Fruit fly (Drosophila melanogaster) whole organism, embryonic: Measurements from ENCODE around the gene CG43085.

Experiments used
- B-H2 ChIP-seq: fragments of 200-800 bp; sonication (Bioruptor generic); optimal IDR thresholded peaks from 2 replicates; lab custom pipeline; 2018; ENCODE audit warnings: missing biosample characterization, mild to moderate bottlenecking, missing genetic modification characterization
- CG10654 ChIP-seq: fragments of 200-800 bp; sonication (Bioruptor generic); optimal IDR thresholded peaks from 2 replicates; lab custom pipeline; 2016; ENCODE audit warnings: missing biosample characterization, missing genetic modification characterization
- CG17186 ChIP-seq: fragments of 200-800 bp; sonication (Bioruptor generic); optimal IDR thresholded peaks from 3 replicates; lab custom pipeline; 2017; ENCODE audit warnings: missing biosample characterization, missing genetic modification reagents, missing genetic modification characterization
- CG17385 ChIP-seq: fragments of 200-800 bp; sonication (Bioruptor generic); optimal IDR thresholded peaks from 3 replicates; lab custom pipeline; 2018; ENCODE audit warnings: missing biosample characterization, mild to moderate bottlenecking, missing genetic modification characterization
- CG17829 ChIP-seq: fragments of 200-800 bp; optimal IDR thresholded peaks from 2 replicates; lab custom pipeline; 2019; ENCODE audit warnings: missing biosample characterization, mild to moderate bottlenecking, missing genetic modification characterization, moderate library complexity
- CG30020 ChIP-seq: fragments of 200-800 bp; optimal IDR thresholded peaks from 2 replicates; lab custom pipeline; 2019; ENCODE audit warnings: missing biosample characterization, mild to moderate bottlenecking, missing genetic modification characterization, moderate library complexity
- CG3163 ChIP-seq: fragments of 200-800 bp; sonication (Bioruptor generic); optimal IDR thresholded peaks from 3 replicates; lab custom pipeline; 2016; ENCODE audit warnings: missing biosample characterization, missing genetic modification characterization
- CG3726 ChIP-seq: fragments of 200-800 bp; sonication (Bioruptor generic); IDR thresholded peaks from 3 replicates; pipeline ENCODE4, ENCODE4 v1.3.6; 2022; ENCODE audit warnings: missing biosample characterization, missing genetic modification characterization
- CG4360 ChIP-seq: fragments of 200-800 bp; sonication (Bioruptor generic); IDR thresholded peaks from 2 replicates; pipeline ENCODE4 v1.3.6; 2022; ENCODE audit warnings: missing biosample characterization, missing genetic modification characterization
- CG4707 ChIP-seq: fragments of 200-800 bp; sonication (Bioruptor generic); optimal IDR thresholded peaks from 2 replicates; lab custom pipeline; 2018; ENCODE audit warnings: missing biosample characterization, mild to moderate bottlenecking, missing genetic modification characterization, moderate library complexity
- CG7271 ChIP-seq: fragments of 200-800 bp; sonication (Bioruptor generic); optimal IDR thresholded peaks from 2 replicates; lab custom pipeline; 2018; ENCODE audit warnings: missing biosample characterization, mild to moderate bottlenecking, missing genetic modification characterization, moderate library complexity
- CG7357 ChIP-seq: fragments of 200-800 bp; sonication (Bioruptor generic); IDR thresholded peaks from 3 replicates; pipeline ENCODE4 v1.3.6; 2022; ENCODE audit warnings: missing biosample characterization, missing genetic modification characterization
- CG8388 ChIP-seq: fragments of 200-800 bp; sonication (Bioruptor generic); optimal IDR thresholded peaks from 2 replicates; lab custom pipeline; 2019; ENCODE audit warnings: missing biosample characterization, mild to moderate bottlenecking, missing genetic modification characterization, moderate library complexity
- CG9727 ChIP-seq: fragments of 200-800 bp; sonication (Bioruptor generic); optimal IDR thresholded peaks from 3 replicates; lab custom pipeline; 2017; ENCODE audit warnings: missing biosample characterization, mild to moderate bottlenecking, missing genetic modification characterization
- CTCF ChIP-seq: fragments of 200-800 bp; sonication (Bioruptor generic); optimal IDR thresholded peaks from 2 replicates; lab custom pipeline; 2017; ENCODE audit warnings: missing biosample characterization, mild to moderate bottlenecking, missing genetic modification characterization, moderate library complexity
- Chrac-16 ChIP-seq: fragments of 200-800 bp; sonication (Bioruptor generic); optimal IDR thresholded peaks from 3 replicates; lab custom pipeline; 2016; ENCODE audit warnings: missing biosample characterization, missing genetic modification characterization
- Dbx ChIP-seq: fragments of 200-800 bp; sonication (Bioruptor generic); IDR thresholded peaks from 3 replicates; pipeline ENCODE4 v1.3.6; 2022; ENCODE audit warnings: missing biosample characterization, missing genetic modification characterization
- Dip3 ChIP-seq: fragments of 200-800 bp; sonication (Bioruptor generic); optimal IDR thresholded peaks from 3 replicates; lab custom pipeline; 2016; ENCODE audit warnings: missing biosample characterization, missing genetic modification characterization
- Fer2 ChIP-seq: fragments of 200-800 bp; sonication (Bioruptor generic); optimal IDR thresholded peaks from 2 replicates; lab custom pipeline; 2018; ENCODE audit warnings: missing biosample characterization, mild to moderate bottlenecking, missing genetic modification characterization, moderate library complexity
- Fer3 ChIP-seq: fragments of 200-800 bp; sonication (Bioruptor generic); optimal IDR thresholded peaks from 2 replicates; lab custom pipeline; 2018; ENCODE audit warnings: missing biosample characterization, mild to moderate bottlenecking, missing genetic modification characterization, moderate library complexity
- HHEX ChIP-seq: fragments of 200-800 bp; sonication (Bioruptor generic); optimal IDR thresholded peaks from 3 replicates; lab custom pipeline; 2017; ENCODE audit warnings: missing biosample characterization, mild to moderate bottlenecking, missing genetic modification characterization, missing genetic modification reagents
- HLHmδ ChIP-seq: fragments of 200-800 bp; sonication (Bioruptor generic); optimal IDR thresholded peaks from 2 replicates; lab custom pipeline; 2018; ENCODE audit warnings: missing biosample characterization, mild to moderate bottlenecking, missing genetic modification characterization, moderate library complexity
- Med ChIP-seq: fragments of 200-800 bp; sonication (Bioruptor generic); peaks from one replicate; lab custom pipeline; 2016; ENCODE audit warnings: missing biosample characterization, missing genetic modification characterization, mild to moderate bottlenecking, inconsistent platforms, moderate library complexity
- Mes4 ChIP-seq: fragments of 200-800 bp; sonication (Bioruptor generic); optimal IDR thresholded peaks from 2 replicates; lab custom pipeline; 2016; ENCODE audit warnings: missing biosample characterization, missing genetic modification characterization
- NC2α ChIP-seq: fragments of 200-800 bp; sonication (Bioruptor generic); optimal IDR thresholded peaks from 2 replicates; lab custom pipeline; 2016; ENCODE audit warnings: missing biosample characterization, missing genetic modification characterization
- NK7.1 ChIP-seq: fragments of 200-800 bp; sonication (Bioruptor generic); optimal IDR thresholded peaks from 3 replicates; lab custom pipeline; 2016; ENCODE audit warnings: missing biosample characterization, missing genetic modification characterization
- Ptx1 ChIP-seq: fragments of 200-800 bp; sonication (Bioruptor generic); IDR thresholded peaks from 2 replicates; pipeline ENCODE4 v1.3.6; 2022; ENCODE audit warnings: missing biosample characterization, missing genetic modification characterization
- Ravus ChIP-seq: fragments of 200-800 bp; sonication (Bioruptor generic); IDR thresholded peaks from 2 replicates; pipeline ENCODE4 v1.3.6; 2022; ENCODE audit warnings: missing biosample characterization, missing genetic modification characterization
- ac ChIP-seq: fragments of 200-800 bp; sonication (Bioruptor generic); optimal IDR thresholded peaks from 3 replicates; lab custom pipeline; 2017; ENCODE audit warnings: missing biosample characterization, mild to moderate bottlenecking, missing genetic modification characterization
- al ChIP-seq: fragments of 200-800 bp; sonication (Bioruptor generic); IDR thresholded peaks from 2 replicates; pipeline ENCODE4 v1.3.6; 2022; ENCODE audit warnings: missing biosample characterization, missing genetic modification characterization
- aop ChIP-seq: fragments of 200-800 bp; sonication (Bioruptor generic); IDR thresholded peaks from 2 replicates; pipeline ENCODE4 v1.3.6; 2022; ENCODE audit warnings: missing biosample characterization, missing genetic modification characterization
- az2 ChIP-seq: fragments of 200-800 bp; sonication (Bioruptor generic); optimal IDR thresholded peaks from 3 replicates; lab custom pipeline; 2016; ENCODE audit warnings: missing biosample characterization, missing genetic modification characterization
- bsh ChIP-seq, 2 experiments: fragments of 200-800 bp; sonication (Bioruptor generic); optimal IDR thresholded peaks; 2 replicates each; lab custom pipeline; 2017 to 2018; ENCODE audit warnings: mild to moderate bottlenecking in 2 of 2, missing biosample characterization in 2 of 2, missing genetic modification characterization in 2 of 2, moderate library complexity in 1 of 2
- danr ChIP-seq: fragments of 200-800 bp; sonication (Bioruptor generic); IDR thresholded peaks from 2 replicates; pipeline ENCODE4 v1.3.6; 2022; ENCODE audit warnings: missing biosample characterization, missing genetic modification characterization
- dati ChIP-seq: fragments of 200-800 bp; sonication (Bioruptor generic); IDR thresholded peaks from 2 replicates; pipeline ENCODE4 v1.3.6; 2022; ENCODE audit warnings: missing biosample characterization, missing genetic modification characterization
- en ChIP-seq: fragments of 200-800 bp; sonication (Bioruptor generic); optimal IDR thresholded peaks from 2 replicates; lab custom pipeline; 2016; ENCODE audit warnings: missing biosample characterization, missing genetic modification characterization
- eyg ChIP-seq: fragments of 200-800 bp; sonication (Bioruptor generic); optimal IDR thresholded peaks from 3 replicates; lab custom pipeline; 2016; ENCODE audit warnings: missing biosample characterization, missing genetic modification characterization
- gro ChIP-seq: fragments of 200-800 bp; sonication (Bioruptor generic); optimal IDR thresholded peaks from 2 replicates; lab custom pipeline; 2016; ENCODE audit warnings: missing biosample characterization, missing genetic modification characterization
- her ChIP-seq: fragments of 200-800 bp; sonication (Bioruptor generic); optimal IDR thresholded peaks from 2 replicates; lab custom pipeline; 2016; ENCODE audit warnings: missing biosample characterization, missing genetic modification characterization
- knrl ChIP-seq: fragments of 200-800 bp; sonication (Bioruptor generic); IDR thresholded peaks from 3 replicates; pipeline ENCODE4 v1.3.6; 2022; ENCODE audit warnings: missing biosample characterization, missing genetic modification characterization; ENCODE audit not compliant: partially characterized antibody
- lbe ChIP-seq: fragments of 200-800 bp; sonication (Bioruptor generic); optimal IDR thresholded peaks from 2 replicates; lab custom pipeline; 2016; ENCODE audit warnings: missing biosample characterization, mild to moderate bottlenecking, missing genetic modification characterization
- mam ChIP-seq: fragments of 200-800 bp; sonication (Bioruptor generic); optimal IDR thresholded peaks from 3 replicates; lab custom pipeline; 2016; ENCODE audit warnings: missing biosample characterization, missing genetic modification characterization
- nerfin-2 ChIP-seq: fragments of 200-800 bp; sonication (Bioruptor generic); IDR thresholded peaks from 2 replicates; pipeline ENCODE4 v1.3.6; 2022; ENCODE audit warnings: missing biosample characterization, missing genetic modification characterization; ENCODE audit not compliant: partially characterized antibody
- phol ChIP-seq: fragments of 200-800 bp; sonication (Bioruptor generic); optimal IDR thresholded peaks from 3 replicates; lab custom pipeline; 2018; ENCODE audit warnings: missing biosample characterization, mild to moderate bottlenecking, missing genetic modification characterization, moderate library complexity
- pnt ChIP-seq: fragments of 200-800 bp; sonication (Bioruptor generic); optimal IDR thresholded peaks from 3 replicates; lab custom pipeline; 2016; ENCODE audit warnings: missing biosample characterization, missing genetic modification characterization
- pros ChIP-seq: fragments of 200-800 bp; sonication (Bioruptor generic); optimal IDR thresholded peaks from 3 replicates; lab custom pipeline; 2019; ENCODE audit warnings: missing biosample characterization, mild to moderate bottlenecking, missing genetic modification characterization, moderate library complexity
- sens-2 ChIP-seq: fragments of 200-800 bp; sonication (Bioruptor generic); IDR thresholded peaks from 2 replicates; pipeline ENCODE4 v1.3.6; 2022; ENCODE audit warnings: missing biosample characterization, missing genetic modification characterization
- slou ChIP-seq: fragments of 200-800 bp; sonication (Bioruptor generic); optimal IDR thresholded peaks from 3 replicates; lab custom pipeline; 2016; ENCODE audit warnings: missing biosample characterization, missing genetic modification characterization
- tll ChIP-seq, 2 experiments: fragments of 200-800 bp in 1 of 2; fragments of >200 bp in 1 of 2; sonication (Bioruptor generic) in 1 of 2; optimal IDR thresholded peaks; 2 replicates each; lab custom pipeline; 2017 to 2019; ENCODE audit warnings: missing biosample characterization in 2 of 2, missing genetic modification characterization in 2 of 2, mild to moderate bottlenecking in 1 of 2, moderate library complexity in 1 of 2
- wdn ChIP-seq: fragments of 200-800 bp; sonication (Bioruptor generic); IDR thresholded peaks from 2 replicates; pipeline ENCODE4 v1.3.6; 2022; ENCODE audit warnings: missing biosample characterization, missing genetic modification characterization
- yki ChIP-seq: fragments of >200 bp; optimal IDR thresholded peaks from 3 replicates; lab custom pipeline; 2018

Gene CG43085

DNA sequence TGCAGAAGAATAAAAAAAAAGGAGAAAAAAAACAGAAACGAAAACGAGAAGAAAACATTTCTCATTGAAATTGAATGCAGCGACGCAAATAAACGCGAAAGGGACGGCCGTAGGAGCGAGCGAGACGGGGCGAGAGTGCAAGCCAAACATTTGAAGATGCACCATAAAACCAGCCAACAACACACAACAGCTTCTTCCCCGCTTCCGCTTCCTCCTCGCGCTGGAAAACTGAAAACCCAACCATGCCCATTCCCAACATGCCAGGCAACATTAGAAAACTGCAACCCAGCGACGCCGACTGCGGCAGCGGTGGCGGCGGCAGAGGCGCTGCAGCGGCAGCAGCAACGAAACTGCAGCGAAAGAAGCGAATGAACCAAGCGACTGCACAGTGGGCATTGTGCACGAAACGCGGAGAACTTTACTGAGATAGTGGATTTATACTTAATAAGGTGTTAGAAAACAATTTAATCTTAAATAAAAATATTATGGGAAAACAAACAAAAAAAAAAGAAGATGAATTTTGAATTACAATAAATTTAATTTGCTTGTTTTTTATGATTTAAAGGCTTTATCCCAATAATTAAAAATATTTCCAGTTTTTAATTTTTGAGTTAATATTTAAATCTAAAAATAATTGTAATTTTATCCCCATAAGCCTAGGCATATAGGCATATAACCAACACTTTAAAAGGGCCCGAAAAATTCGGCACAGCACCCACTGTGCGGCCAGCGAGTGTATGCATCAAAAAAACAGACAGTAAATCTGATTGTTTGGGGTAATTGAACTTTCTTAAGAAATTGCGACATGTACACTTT lies 35.4 kb downstream of the CG43085 start (continued):
- TF ChIP-seq CG17385 (GFP tag; lab: Kevin White, UChicago) (peak; percentile 69), bsh (GFP tag; optimal IDR thresholded peaks at IDR 0.05; lab: Kevin White, UChicago) (peak; percentile 84 to 95), NC2α (GFP tag; lab: Kevin White, UChicago) (no peak), Fer2 (no peak), CG4360 (GFP tag; lab: Robert Waterston, UW) (no peak), tll (GFP tag; optimal IDR thresholded peaks at IDR 0.05; lab: Kevin White, UChicago) (no peak), wdn (GFP tag; lab: Robert Waterston, UW) (no peak), NK7.1 (GFP tag; lab: Kevin White, UChicago) (no peak), CG8388 (GFP tag; lab: Kevin White, UChicago) (peak; percentile 72), Ptx1 (GFP tag; lab: Robert Waterston, UW) (peak; percentile 31; the same call in 1 of the 2 replicates), slou (GFP tag; lab: Kevin White, UChicago) (peak; percentile 3), Mes4 (GFP tag; lab: Kevin White, UChicago) (no peak), CG7357 (GFP tag; lab: Robert Waterston, UW) (0 out of 3 replicates have a peak, but pooled peaks have one; percentile 49), lbe (GFP tag; lab: Kevin White, UChicago) (peak; percentile 83), en (no peak), B-H2 (no peak), CG9727 (peak; percentile 76), CG7271 (tag; lab: Kevin White, UChicago) (no peak), phol (tag; lab: Kevin White, UChicago) (peak; percentile 88), CG3163 (no peak), eyg (no peak), pros (GFP tag; lab: Kevin White, UChicago) (no peak), dati (GFP tag; lab: Robert Waterston, UW) (no peak), Med (GFP tag; lab: Kevin White, UChicago) (peak; percentile 21), CG17186 (GFP tag; lab: Kevin White, UChicago) (no peak), CG10654 (peak; percentile 66), yki (lab: Kevin White, UChicago) (no peak), pnt (GFP tag; lab: Kevin White, UChicago) (no peak), CG30020 (tag; lab: Kevin White, UChicago) (peak; percentile 13), CG4707 (GFP tag; lab: Kevin White, UChicago) (peak; percentile 46), HLHmδ (GFP tag; lab: Kevin White, UChicago) (no peak), mam (GFP tag; lab: Kevin White, UChicago) (no peak), CG3726 (GFP tag; lab: Robert Waterston, UW) (no peak), her (GFP tag; lab: Kevin White, UChicago) (no peak), Dbx (GFP tag; lab: Robert Waterston, UW) (no peak), Ravus (no peak), Dip3 (GFP tag; lab: Kevin White, UChicago) (no peak), HHEX (GFP tag; lab: Kevin White, UChicago) (peak; percentile 40), al (GFP tag; lab: Robert Waterston, UW) (no peak), CG17829 (peak; percentile 69), ac (no peak), gro (GFP tag; lab: Kevin White, UChicago) (no peak), Chrac-16 (GFP tag; lab: Kevin White, UChicago) (peak; percentile 41), knrl (GFP tag; lab: Robert Waterston, UW) (no peak), aop (no peak), CTCF (peak; percentile 1), az2 (GFP tag; lab: Kevin White, UChicago) (peak; percentile 82), danr (GFP tag; lab: Robert Waterston, UW) (no peak), sens-2 (no peak), Fer3 (tag; lab: Kevin White, UChicago) (no peak), nerfin-2 (GFP tag; lab: Robert Waterston, UW) (no peak)
